Fruit fly (Drosophila melanogaster): ENCODE results near the gene OS9.

DNA sequence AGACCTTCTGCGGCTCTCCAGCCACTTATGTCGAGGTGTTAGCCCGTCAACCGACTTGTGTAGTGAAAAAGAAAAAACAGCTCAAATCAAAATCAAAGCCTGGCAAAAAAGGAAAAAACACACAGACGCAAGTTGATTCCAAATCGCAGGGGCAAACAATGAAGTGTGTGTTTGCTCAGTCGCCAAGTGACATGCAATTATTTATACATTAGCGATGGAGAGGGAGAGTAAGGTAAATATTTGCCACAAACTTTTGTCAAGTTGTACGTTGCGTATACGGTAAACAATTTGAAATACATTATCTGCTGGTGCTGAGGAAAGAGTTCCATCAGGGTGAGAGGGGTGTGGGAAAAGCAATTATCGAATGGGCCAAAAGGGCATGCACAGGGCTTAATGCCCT lies 31.8 kb upstream of the OS9 start:
- TF ChIP-seq usp (GFP tag; optimal IDR thresholded peaks at IDR 0.05) (no peak), CG8478 (optimal IDR thresholded peaks at IDR 0.05) (no peak), EcR (GFP tag; optimal IDR thresholded peaks at IDR 0.05) (no peak), Dll (optimal IDR thresholded peaks at IDR 0.05) (no peak), pan (optimal IDR thresholded peaks at IDR 0.05) (no peak)
